Fruit fly (Drosophila melanogaster) whole organism, adult: Measurements from ENCODE around the gene CG31099.

Experiments
- CG14711 ChIP-seq: fragments of 200-800 bp; sonication (Bioruptor generic); optimal IDR thresholded peaks from 2 replicates; lab custom pipeline; 2018; ENCODE audit warnings: missing biosample characterization, mild to moderate bottlenecking, missing genetic modification characterization, moderate library complexity
- CG1620 ChIP-seq: fragments of 200-800 bp; sonication (Bioruptor generic); optimal IDR thresholded peaks from 2 replicates; lab custom pipeline; 2016; ENCODE audit warnings: missing biosample characterization, missing genetic modification characterization
- Crg-1 ChIP-seq: fragments of 200-800 bp; sonication (Bioruptor generic); optimal IDR thresholded peaks from 2 replicates; lab custom pipeline; 2016; ENCODE audit warnings: missing biosample characterization, missing genetic modification characterization
- Mnt ChIP-seq: fragments of 200-800 bp; sonication (Bioruptor generic); optimal IDR thresholded peaks from 2 replicates; lab custom pipeline; 2016; ENCODE audit warnings: missing biosample characterization, mild to moderate bottlenecking, missing genetic modification characterization
- kay ChIP-seq: fragments of 200-800 bp; sonication (Bioruptor generic); peaks from one replicate; lab custom pipeline; 2016; ENCODE audit warnings: missing biosample characterization, missing genetic modification characterization, borderline replicate concordance
- pad ChIP-seq: fragments of 200-800 bp; sonication (Bioruptor generic); optimal IDR thresholded peaks from 3 replicates; lab custom pipeline; 2017; ENCODE audit warnings: missing biosample characterization, missing genetic modification characterization, mild to moderate bottlenecking, moderate library complexity, missing genetic modification reagents

- TF ChIP-seq CG1620 (GFP tag; lab: Kevin White, UChicago) (no peak), Crg-1 (GFP tag; lab: Kevin White, UChicago) (no peak), kay (no peak), pad (GFP tag; lab: Kevin White, UChicago) (no peak), CG14711 (tag; lab: Kevin White, UChicago) (no peak), Mnt (GFP tag; lab: Kevin White, UChicago) (no peak)
Measured at dm6 chr3R:25329079-25329478, 18.3 kb upstream of the CG31099 start, which contains the start of gene CHKov1.
